Worm (Caenorhabditis elegans) whole organism, early embryonic: Measurements from ENCODE around the gene dpff-1.

Source experiments
- B0310.2 ChIP-seq: sonication (generic microtip); optimal IDR thresholded peaks from 2 replicates; lab custom pipeline; 2016; ENCODE audit warnings: mild to moderate bottlenecking, missing genetic modification characterization, missing compliant biosample characterization
- aly-1 ChIP-seq: sonication (generic microtip); optimal IDR thresholded peaks from 2 replicates; lab custom pipeline; 2016; ENCODE audit warnings: missing genetic modification characterization, missing compliant biosample characterization
- ama-1 ChIP-seq: fragments of 150-350 bp; optimal IDR thresholded peaks from 2 replicates; lab custom pipeline; 2014
- ceh-13 ChIP-seq: fragments of 200-800 bp; sonication (Bioruptor generic); optimal IDR thresholded peaks from 2 replicates; lab custom pipeline; 2018; ENCODE audit warnings: mild to moderate bottlenecking, missing genetic modification characterization, missing compliant biosample characterization
- ceh-36 ChIP-seq: sonication (generic microtip); optimal IDR thresholded peaks from 2 replicates; lab custom pipeline; 2016; ENCODE audit warnings: missing genetic modification characterization, inconsistent platforms, missing compliant biosample characterization
- ets-7 ChIP-seq: sonication (generic microtip); optimal IDR thresholded peaks from 2 replicates; lab custom pipeline; 2016; ENCODE audit warnings: missing genotype, missing genetic modification characterization, missing compliant biosample characterization
- flt-1 ChIP-seq: fragments of 200-800 bp; sonication (Bioruptor generic); IDR thresholded peaks from 2 replicates; pipeline ENCODE4 v1.3.6; 2022; ENCODE audit warnings: missing genetic modification characterization, missing compliant biosample characterization
- hmbx-1 ChIP-seq: sonication (generic microtip); optimal IDR thresholded peaks from 2 replicates; lab custom pipeline; 2016; ENCODE audit warnings: mild to moderate bottlenecking, missing genetic modification characterization, missing compliant biosample characterization
- hnd-1 ChIP-seq: sonication (generic microtip); optimal IDR thresholded peaks from 2 replicates; lab custom pipeline; 2016; ENCODE audit warnings: missing genetic modification characterization, missing compliant biosample characterization
- scrt-1 ChIP-seq: fragments of 200-800 bp; sonication (Bioruptor generic); IDR thresholded peaks from 2 replicates; pipeline ENCODE4 v1.3.6; 2022; ENCODE audit warnings: missing genetic modification characterization, missing compliant biosample characterization
- sea-1 ChIP-seq: fragments of 200-800 bp; sonication (Bioruptor generic); conservative IDR thresholded peaks from 2 replicates; pipeline ENCODE4 v1.3.6; 2022; ENCODE audit warnings: missing genetic modification characterization, missing compliant biosample characterization
- tbx-11 ChIP-seq: fragments of 200-800 bp; sonication (Bioruptor generic); IDR thresholded peaks from 2 replicates; pipeline ENCODE4 v1.3.6; 2022; ENCODE audit warnings: missing genetic modification characterization, missing compliant biosample characterization
- tbx-37 ChIP-seq: fragments of 200-800 bp; sonication (Bioruptor generic); conservative IDR thresholded peaks from 2 replicates; pipeline ENCODE4 v1.3.6; 2022; ENCODE audit warnings: missing genetic modification reagents, missing genetic modification characterization, missing compliant biosample characterization
- tra-4 ChIP-seq: sonication (generic microtip); optimal IDR thresholded peaks from 2 replicates; lab custom pipeline; 2017; ENCODE audit warnings: missing genetic modification characterization, missing compliant biosample characterization

DNA sequence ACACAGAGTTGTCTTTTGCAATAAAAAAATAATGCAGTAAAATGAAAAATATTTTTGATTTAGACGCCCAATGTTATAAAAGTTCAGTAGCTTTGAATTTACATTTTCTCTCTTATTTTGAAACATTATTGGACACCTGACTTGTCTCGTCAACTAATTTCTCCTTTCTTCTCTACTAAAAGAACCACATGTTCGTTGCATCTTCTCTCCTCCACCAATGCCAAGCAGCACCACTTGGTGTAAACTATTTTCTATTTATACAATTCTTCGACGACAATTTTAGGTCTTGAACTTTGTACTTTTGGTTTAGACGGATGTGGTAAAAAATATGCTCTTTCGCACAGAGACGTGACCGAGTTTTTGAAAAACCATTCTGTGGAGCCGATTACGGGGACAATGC, 24.5 kb upstream of the dpff-1 start:
- TF ChIP-seq B0310.2 (no peak), scrt-1 (GFP tag; lab: Robert Waterston, UW) (no peak), ama-1 (lab: Kevin White, UChicago) (no peak), hnd-1 (tag; lab: Kevin White, UChicago) (no peak), ets-7 (no peak), aly-1 (tag; lab: Kevin White, UChicago) (no peak), sea-1 (no peak), tra-4 (tag; lab: Kevin White, UChicago) (no peak), ceh-36 (tag; lab: Kevin White, UChicago) (no peak), ceh-13 (GFP tag; lab: Kevin White, UChicago) (no peak), flt-1 (GFP tag; lab: Robert Waterston, UW) (no peak), tbx-37 (GFP tag; lab: Robert Waterston, UW) (no peak), hmbx-1 (tag; lab: Kevin White, UChicago) (no peak), tbx-11 (no peak)
